Worm (Caenorhabditis elegans) whole organism, L1 larva: ENCODE measurements around the gene H12D21.9.

Experiments used
- ama-1 ChIP-seq: fragments of 150-350 bp; optimal IDR thresholded peaks from 2 replicates; lab custom pipeline; 2014
- egl-27 ChIP-seq, 2 experiments: fragments of 150-350 bp in 1 of 2; sonication (generic microtip); optimal IDR thresholded peaks; 3 replicates each; lab custom pipeline; 2017 to 2018; ENCODE audit warnings: missing biosample characterization in 2 of 2, missing genetic modification characterization in 2 of 2, missing genetic modification reagents in 2 of 2
- jun-1 ChIP-seq: fragments of 150-350 bp; optimal IDR thresholded peaks from 2 replicates; lab custom pipeline; 2014; ENCODE audit warnings: missing biosample characterization, missing genetic modification reagents, missing genetic modification characterization
- mef-2 ChIP-seq: fragments of 150-350 bp; optimal IDR thresholded peaks from 2 replicates; lab custom pipeline; 2014; ENCODE audit warnings: missing biosample characterization, missing genetic modification characterization

- TF ChIP-seq jun-1 (tag; lab: Kevin White, UChicago) (no peak), mef-2 (tag; lab: Kevin White, UChicago) (no peak), ama-1 (no peak), egl-27 (tag; optimal IDR thresholded peaks at IDR 0.05; lab: Kevin White, UChicago) (no peak)
Measured at ce11 chrV:14868181-14868580, 41.1 kb downstream of the H12D21.9 start, which contains the start of gene gcy-14.
